Fruit fly (Drosophila melanogaster): Measurements from ENCODE around the gene CG5177.

The CG5177 gene

dm6 chr2L:7442929-7443328 lies 37.9 kb downstream of the CG5177 start (continued):
- no peak for TF ChIP-seq Dll (GFP tag; IDR thresholded peaks at IDR 0.05; ENCODE audit: partially characterized antibody)
- TF ChIP-seq D (optimal IDR thresholded peaks at IDR 0.05): no peak
- TF ChIP-seq D (GFP tag; optimal IDR thresholded peaks at IDR 0.05): no peak
- TF ChIP-seq Oli (tag; optimal IDR thresholded peaks at IDR 0.05): peak; percentile 23
- no peak for TF ChIP-seq CG17186 (GFP tag; optimal IDR thresholded peaks at IDR 0.05)
- TF ChIP-seq dati (GFP tag; IDR thresholded peaks at IDR 0.05): no peak
- TF ChIP-seq CG34422 (GFP tag; IDR thresholded peaks at IDR 0.05): no peak
- no peak for TF ChIP-seq CG14860 (GFP tag; IDR thresholded peaks at IDR 0.05; ENCODE audit: partially characterized antibody)
- TF ChIP-seq Deaf1 (tag; optimal IDR thresholded peaks at IDR 0.05): no peak
- TF ChIP-seq hbn (GFP tag; IDR thresholded peaks at IDR 0.05; ENCODE audit: partially characterized antibody): no peak
- TF ChIP-seq MTF-1 (GFP tag; optimal IDR thresholded peaks at IDR 0.05; ENCODE audit: borderline replicate concordance): no peak
- TF ChIP-seq sc (optimal IDR thresholded peaks at IDR 0.05): no peak
- TF ChIP-seq sc (GFP tag; optimal IDR thresholded peaks at IDR 0.05): no peak
- no peak for TF ChIP-seq zen2 (GFP tag; IDR thresholded peaks at IDR 0.05; ENCODE audit: partially characterized antibody)
- TF ChIP-seq gcm2 (GFP tag; optimal IDR thresholded peaks at IDR 0.05): no peak
- TF ChIP-seq CG14014 (GFP tag; IDR thresholded peaks at IDR 0.05): peak; percentile 68
- TF ChIP-seq CG17829 (tag; optimal IDR thresholded peaks at IDR 0.05): no peak
- TF ChIP-seq CG13424 (tag; optimal IDR thresholded peaks at IDR 0.05): peak; percentile 24
- TF ChIP-seq otp (GFP tag; IDR thresholded peaks at IDR 0.05): no peak
- no peak for TF ChIP-seq Rx (GFP tag; IDR thresholded peaks at IDR 0.05)
- TF ChIP-seq CG15514 (GFP tag; optimal IDR thresholded peaks at IDR 0.05): peak; percentile 9
- no peak for TF ChIP-seq oc (tag; optimal IDR thresholded peaks at IDR 0.05)
- TF ChIP-seq CoRest (tag; optimal IDR thresholded peaks at IDR 0.05): peak; percentile 58
- TF ChIP-seq nerfin-1 (tag; optimal IDR thresholded peaks at IDR 0.05): no peak
- TF ChIP-seq CG11093 (GFP tag; IDR thresholded peaks at IDR 0.05): no peak
- TF ChIP-seq PHDP (tag; optimal IDR thresholded peaks at IDR 0.05): peak; percentile 28
- no peak for TF ChIP-seq pzg (GFP tag; optimal IDR thresholded peaks at IDR 0.05)
- no peak for TF ChIP-seq jigr1 (GFP tag; IDR thresholded peaks at IDR 0.05)
- no peak for TF ChIP-seq CG10959 (GFP tag; IDR thresholded peaks at IDR 0.05)
- no peak for TF ChIP-seq CG17568 (GFP tag; optimal IDR thresholded peaks at IDR 0.05)
- TF ChIP-seq Bdp1 (GFP tag; optimal IDR thresholded peaks at IDR 0.05): no peak
- no peak for TF ChIP-seq da (GFP tag; optimal IDR thresholded peaks at IDR 0.05)
- no peak for TF ChIP-seq CG15696 (tag; optimal IDR thresholded peaks at IDR 0.05)
- peak; percentile 45 for TF ChIP-seq NFAT (GFP tag; IDR thresholded peaks at IDR 0.05)
- peak; percentile 29 for TF ChIP-seq Nf-YC (tag; optimal IDR thresholded peaks at IDR 0.05)
- TF ChIP-seq Hmr (GFP tag; optimal IDR thresholded peaks at IDR 0.05): peak; percentile 47
- no peak for TF ChIP-seq ash1 (GFP tag; optimal IDR thresholded peaks at IDR 0.05)
- TF ChIP-seq CG5245 (GFP tag; optimal IDR thresholded peaks at IDR 0.05): no peak
- no peak for TF ChIP-seq hb (GFP tag; IDR thresholded peaks at IDR 0.05; ENCODE audit: partially characterized antibody)
- TF ChIP-seq Jarid2 (GFP tag; optimal IDR thresholded peaks at IDR 0.05): no peak
- no peak for TF ChIP-seq Vsx1 (GFP tag; optimal IDR thresholded peaks at IDR 0.05)
- no peak for TF ChIP-seq gfzf (GFP tag; optimal IDR thresholded peaks at IDR 0.05)
- TF ChIP-seq fd96Cb (tag; optimal IDR thresholded peaks at IDR 0.05): no peak
- no peak for TF ChIP-seq Doc3 (GFP tag; IDR thresholded peaks at IDR 0.05; ENCODE audit: partially characterized antibody)
- no peak for TF ChIP-seq CG34224 (GFP tag; IDR thresholded peaks at IDR 0.05; ENCODE audit: partially characterized antibody)
- TF ChIP-seq HHEX (GFP tag; optimal IDR thresholded peaks at IDR 0.05): no peak
- peak; percentile 25 for TF ChIP-seq CG12659 (GFP tag; optimal IDR thresholded peaks at IDR 0.05)
- no peak for TF ChIP-seq CG11398 (GFP tag; optimal IDR thresholded peaks at IDR 0.05)
- TF ChIP-seq Taf1 (GFP tag; IDR thresholded peaks at IDR 0.05): peak; percentile 37; the same call in 1 of the 2 replicates
- TF ChIP-seq HmgD (GFP tag; optimal IDR thresholded peaks at IDR 0.05): no peak

Data from whole organism, embryonic.